Fruit fly (Drosophila melanogaster): ENCODE measurements around the gene MED24.

The MED24 gene

dm6 chr3L:8153206-8153996 is 37.7 kb upstream of the MED24 start (continued):
- peak; percentile 10 for TF ChIP-seq NC2β (GFP tag; optimal IDR thresholded peaks at IDR 0.05)
- TF ChIP-seq trh (GFP tag; optimal IDR thresholded peaks at IDR 0.05): no peak
- TF ChIP-seq CG10321 (GFP tag; IDR thresholded peaks at IDR 0.05): no peak
- TF ChIP-seq CG18764 (GFP tag; optimal IDR thresholded peaks at IDR 0.05): peak; percentile 35
- no peak for TF ChIP-seq Dll (GFP tag; IDR thresholded peaks at IDR 0.05; ENCODE audit: partially characterized antibody)
- TF ChIP-seq toy (GFP tag; IDR thresholded peaks at IDR 0.05): no peak
- no peak for TF ChIP-seq CG3726 (GFP tag; IDR thresholded peaks at IDR 0.05)
- peak; percentile 37 for TF ChIP-seq CG16863 (GFP tag; optimal IDR thresholded peaks at IDR 0.05)
- no peak for TF ChIP-seq CG11456 (GFP tag; IDR thresholded peaks at IDR 0.05)
- no peak for TF ChIP-seq CG17802 (tag; optimal IDR thresholded peaks at IDR 0.05)
- TF ChIP-seq tgo (GFP tag; IDR thresholded peaks at IDR 0.05): peak; percentile 55; the same call in 2 of the 3 replicates
- TF ChIP-seq Poxn (GFP tag; IDR thresholded peaks at IDR 0.05): no peak
- no peak for TF ChIP-seq CG17186 (GFP tag; optimal IDR thresholded peaks at IDR 0.05)
- TF ChIP-seq CG11398 (GFP tag; optimal IDR thresholded peaks at IDR 0.05): no peak
- TF ChIP-seq CG15696 (tag; optimal IDR thresholded peaks at IDR 0.05): no peak
- TF ChIP-seq CG6689 (GFP tag; IDR thresholded peaks at IDR 0.05): peak; percentile 51
- TF ChIP-seq Antp (GFP tag; optimal IDR thresholded peaks at IDR 0.05): peak; percentile 32
- peak; percentile 45 for TF ChIP-seq cato (GFP tag; optimal IDR thresholded peaks at IDR 0.05; ENCODE audit: borderline replicate concordance)
- TF ChIP-seq CG4617 (GFP tag; optimal IDR thresholded peaks at IDR 0.05; ENCODE audit: borderline replicate concordance): peak; percentile 12
- TF ChIP-seq CG1603 (tag; optimal IDR thresholded peaks at IDR 0.05): peak; percentile 63
- peak; percentile 34 for TF ChIP-seq Mes4 (GFP tag; optimal IDR thresholded peaks at IDR 0.05)
- no peak for TF ChIP-seq CG7372 (GFP tag; IDR thresholded peaks at IDR 0.05)
- TF ChIP-seq CG4820 (GFP tag; optimal IDR thresholded peaks at IDR 0.05): peak; percentile 56
- peak; percentile 67 for TF ChIP-seq dysf (GFP tag; IDR thresholded peaks at IDR 0.05)
- TF ChIP-seq fd64A (GFP tag; optimal IDR thresholded peaks at IDR 0.05): no peak
- no peak for TF ChIP-seq CG13624 (GFP tag; optimal IDR thresholded peaks at IDR 0.05)
- peak; percentile 8 for TF ChIP-seq Lhr (GFP tag; optimal IDR thresholded peaks at IDR 0.05)
- no peak for TF ChIP-seq lov (optimal IDR thresholded peaks at IDR 0.05)
- peak; percentile 73; the same call in 1 of the 3 replicates for TF ChIP-seq lov (GFP tag; IDR thresholded peaks at IDR 0.05)
- TF ChIP-seq Sox102F (GFP tag; optimal IDR thresholded peaks at IDR 0.05): peak; percentile 84
- no peak for TF ChIP-seq CG17612 (GFP tag; IDR thresholded peaks at IDR 0.05)
- no peak for TF ChIP-seq CG13894 (tag; optimal IDR thresholded peaks at IDR 0.05)
- TF ChIP-seq Nf-YC (tag; optimal IDR thresholded peaks at IDR 0.05): no peak
- no peak for TF ChIP-seq pho (GFP tag; optimal IDR thresholded peaks at IDR 0.05)
- peak; percentile 31; the same call in 1 of the 3 replicates for TF ChIP-seq CG2889 (GFP tag; IDR thresholded peaks at IDR 0.05)
- no peak for TF ChIP-seq psq (GFP tag; optimal IDR thresholded peaks at IDR 0.05)
- TF ChIP-seq CG11247 (GFP tag; IDR thresholded peaks at IDR 0.05): no peak; the same call in 1 of the 2 replicates
- TF ChIP-seq E2f2 (GFP tag; IDR thresholded peaks at IDR 0.05): no peak
- TF ChIP-seq CG6254 (GFP tag; optimal IDR thresholded peaks at IDR 0.05): peak; percentile 16
- TF ChIP-seq CG30431 (GFP tag; optimal IDR thresholded peaks at IDR 0.05): no peak
- peak in 1 of 2 experiments; percentile 40 for TF ChIP-seq Eip74EF (GFP tag; optimal IDR thresholded peaks at IDR 0.05)
- TF ChIP-seq twi (tag; optimal IDR thresholded peaks at IDR 0.05): no peak
- TF ChIP-seq slp2 (GFP tag; optimal IDR thresholded peaks at IDR 0.05): no peak
- peak; percentile 80 for TF ChIP-seq CG11504 (tag; optimal IDR thresholded peaks at IDR 0.05)
- TF ChIP-seq ara (GFP tag; IDR thresholded peaks at IDR 0.05): peak; percentile 29; the same call in 1 of the 2 replicates
- no peak for TF ChIP-seq pb (GFP tag; optimal IDR thresholded peaks at IDR 0.05)
- peak; percentile 47; the same call in 1 of the 2 replicates for TF ChIP-seq Awh (GFP tag; IDR thresholded peaks at IDR 0.05)
- no peak for TF ChIP-seq Elba2 (GFP tag; optimal IDR thresholded peaks at IDR 0.05)
- no peak for TF ChIP-seq al (GFP tag; IDR thresholded peaks at IDR 0.05)
- TF ChIP-seq h (optimal IDR thresholded peaks at IDR 0.05): no peak

All from whole organism, embryonic.